Fruit fly (Drosophila melanogaster) whole organism, adult: ENCODE results near the gene grass.

ENCODE experiments used
- CG11617 ChIP-seq: fragments of 200-800 bp; sonication (Bioruptor generic); optimal IDR thresholded peaks from 2 replicates; lab custom pipeline; 2017; ENCODE audit warnings: mild to moderate bottlenecking, missing biosample characterization, missing genetic modification reagents, missing genetic modification characterization
- CG12768 ChIP-seq: fragments of 200-800 bp; sonication (Bioruptor generic); optimal IDR thresholded peaks from 2 replicates; lab custom pipeline; 2017; ENCODE audit warnings: missing biosample characterization, missing genetic modification characterization, mild to moderate bottlenecking, moderate library complexity, missing genetic modification reagents
- CG14711 ChIP-seq: fragments of 200-800 bp; sonication (Bioruptor generic); optimal IDR thresholded peaks from 2 replicates; lab custom pipeline; 2018; ENCODE audit warnings: missing biosample characterization, mild to moderate bottlenecking, missing genetic modification characterization, moderate library complexity
- CG1620 ChIP-seq: fragments of 200-800 bp; sonication (Bioruptor generic); optimal IDR thresholded peaks from 2 replicates; lab custom pipeline; 2016; ENCODE audit warnings: missing biosample characterization, missing genetic modification characterization
- CG33017 ChIP-seq: fragments of 200-800 bp; sonication (Bioruptor generic); optimal IDR thresholded peaks from 2 replicates; lab custom pipeline; 2018; ENCODE audit warnings: missing biosample characterization, mild to moderate bottlenecking, missing genetic modification characterization, moderate library complexity
- CG5204 ChIP-seq: fragments of 200-800 bp; sonication (Bioruptor generic); optimal IDR thresholded peaks from 2 replicates; lab custom pipeline; 2016; ENCODE audit warnings: missing biosample characterization, missing genetic modification characterization
- CG7045 ChIP-seq: fragments of 200-800 bp; sonication (Bioruptor generic); optimal IDR thresholded peaks from 2 replicates; lab custom pipeline; 2017; ENCODE audit warnings: missing biosample characterization, mild to moderate bottlenecking, missing genetic modification characterization
- CG7101 ChIP-seq: fragments of 200-800 bp; sonication (Bioruptor generic); optimal IDR thresholded peaks from 2 replicates; lab custom pipeline; 2018; ENCODE audit warnings: missing biosample characterization, mild to moderate bottlenecking, missing genetic modification characterization, moderate library complexity
- Clk ChIP-seq: fragments of 200-800 bp; sonication (Bioruptor generic); optimal IDR thresholded peaks from 2 replicates; lab custom pipeline; 2017; ENCODE audit warnings: missing biosample characterization, missing genetic modification characterization
- Crg-1 ChIP-seq: fragments of 200-800 bp; sonication (Bioruptor generic); optimal IDR thresholded peaks from 2 replicates; lab custom pipeline; 2016; ENCODE audit warnings: missing biosample characterization, missing genetic modification characterization
- Hr96 ChIP-seq: fragments of 200-800 bp; sonication (Bioruptor generic); optimal IDR thresholded peaks from 2 replicates; lab custom pipeline; 2016; ENCODE audit warnings: missing biosample characterization, missing genetic modification characterization
- Mnt ChIP-seq: fragments of 200-800 bp; sonication (Bioruptor generic); optimal IDR thresholded peaks from 2 replicates; lab custom pipeline; 2016; ENCODE audit warnings: missing biosample characterization, mild to moderate bottlenecking, missing genetic modification characterization
- bab1 ChIP-seq: fragments of 200-800 bp; sonication (Bioruptor generic); optimal IDR thresholded peaks from 3 replicates; lab custom pipeline; 2019; ENCODE audit warnings: missing biosample characterization, mild to moderate bottlenecking, missing genetic modification characterization, moderate library complexity
- cic ChIP-seq: fragments of 200-800 bp; sonication (Bioruptor generic); optimal IDR thresholded peaks from 2 replicates; lab custom pipeline; 2017; ENCODE audit warnings: missing biosample characterization, mild to moderate bottlenecking, missing genetic modification characterization, moderate library complexity
- cnc ChIP-seq, 2 experiments: fragments of >200 bp; optimal IDR thresholded peaks; 2 replicates each; lab custom pipeline; 2017
- kay ChIP-seq: fragments of 200-800 bp; sonication (Bioruptor generic); peaks from one replicate; lab custom pipeline; 2016; ENCODE audit warnings: missing biosample characterization, missing genetic modification characterization, borderline replicate concordance
- ovo ChIP-seq: fragments of 200-800 bp; sonication (Bioruptor generic); optimal IDR thresholded peaks from 2 replicates; lab custom pipeline; 2016; ENCODE audit warnings: missing biosample characterization, missing genetic modification characterization
- pad ChIP-seq: fragments of 200-800 bp; sonication (Bioruptor generic); optimal IDR thresholded peaks from 3 replicates; lab custom pipeline; 2017; ENCODE audit warnings: missing biosample characterization, missing genetic modification characterization, mild to moderate bottlenecking, moderate library complexity, missing genetic modification reagents
- tj ChIP-seq: fragments of 200-800 bp; sonication (Bioruptor generic); optimal IDR thresholded peaks from 3 replicates; lab custom pipeline; 2017; ENCODE audit warnings: missing biosample characterization, mild to moderate bottlenecking, missing genetic modification characterization, moderate library complexity
- toe ChIP-seq: fragments of 200-800 bp; sonication (Bioruptor generic); optimal IDR thresholded peaks from 2 replicates; lab custom pipeline; 2016; ENCODE audit warnings: missing biosample characterization, missing genetic modification characterization

grass gene

dm6 chr3R:27152129-27152968 lies 5.4 kb upstream of the grass start:
- TF ChIP-seq Hr96 (GFP tag; lab: Kevin White, UChicago) (no peak), cnc (optimal IDR thresholded peaks at IDR 0.05; lab: Kevin White, UChicago) (no peak), tj (peak; percentile 80), ovo (no peak), CG11617 (peak; percentile 58), cic (no peak), Clk (GFP tag; lab: Kevin White, UChicago) (no peak), kay (GFP tag; lab: Kevin White, UChicago) (no peak), CG12768 (GFP tag; lab: Kevin White, UChicago) (peak; percentile 27), CG7101 (tag; lab: Kevin White, UChicago) (peak; percentile 42), pad (GFP tag; lab: Kevin White, UChicago) (peak; percentile 86), toe (no peak), Mnt (GFP tag; lab: Kevin White, UChicago) (peak; percentile 79), CG14711 (peak; percentile 60), CG33017 (tag; lab: Kevin White, UChicago) (no peak), CG7045 (peak; percentile 2), bab1 (GFP tag; lab: Kevin White, UChicago) (peak; percentile 76), CG5204 (GFP tag; lab: Kevin White, UChicago) (peak; percentile 29), Crg-1 (GFP tag; lab: Kevin White, UChicago) (peak; percentile 43), CG1620 (GFP tag; lab: Kevin White, UChicago) (no peak)

DNA sequence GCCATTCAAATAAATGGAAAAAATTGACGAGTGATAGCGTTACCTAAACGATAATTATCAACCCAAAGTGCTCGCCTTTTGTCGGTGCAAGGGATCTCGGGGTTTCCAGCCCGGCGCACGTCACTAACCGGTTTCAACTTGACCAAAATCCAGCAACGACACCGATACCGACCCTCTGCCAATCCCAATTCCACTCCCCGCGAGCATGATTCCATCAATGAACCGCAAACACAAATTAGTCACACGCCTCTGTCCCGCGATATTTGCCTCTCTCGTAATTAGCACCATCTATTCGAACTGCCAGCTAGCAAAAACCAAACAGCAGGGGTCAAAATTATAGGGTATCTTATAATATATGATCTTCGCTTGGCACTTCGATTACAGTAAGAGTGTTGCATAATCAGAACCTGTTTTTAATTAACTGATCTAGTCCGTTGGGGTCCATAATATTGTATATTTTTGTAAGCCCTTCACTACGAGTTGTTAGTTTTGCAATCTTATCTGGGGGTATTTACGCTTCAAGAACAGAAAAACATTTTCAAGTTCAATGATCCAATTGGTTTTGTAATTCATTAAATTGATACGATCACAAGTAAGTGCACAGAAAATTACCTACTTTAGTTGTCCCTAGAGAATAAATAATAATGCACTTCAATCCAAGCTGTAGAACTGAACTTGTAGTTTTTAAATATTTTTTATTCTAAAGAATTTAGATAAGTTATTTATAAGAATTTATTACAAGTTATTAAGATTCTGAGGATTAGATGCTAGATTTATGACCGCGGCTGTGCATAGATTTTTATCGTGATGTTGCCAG lies 4.5 kb upstream of the grass start:
- TF ChIP-seq kay (GFP tag; lab: Kevin White, UChicago), result peak; percentile 94
- TF ChIP-seq CG7045, result peak; percentile 64
- TF ChIP-seq toe, result no peak
- no peak for TF ChIP-seq tj
- TF ChIP-seq CG33017 (tag; lab: Kevin White, UChicago), result peak; percentile 47
- TF ChIP-seq CG7101 (tag; lab: Kevin White, UChicago), result peak; percentile 61
- TF ChIP-seq CG5204 (GFP tag; lab: Kevin White, UChicago), result peak; percentile 41
- TF ChIP-seq cic, result peak; percentile 59
- peak; percentile 34 for TF ChIP-seq CG14711
- no peak for TF ChIP-seq Hr96 (GFP tag; lab: Kevin White, UChicago)
- TF ChIP-seq pad (GFP tag; lab: Kevin White, UChicago), result no peak
- TF ChIP-seq CG12768 (GFP tag; lab: Kevin White, UChicago), result peak; percentile 47
- peak; percentile 71 for TF ChIP-seq CG11617

DNA sequence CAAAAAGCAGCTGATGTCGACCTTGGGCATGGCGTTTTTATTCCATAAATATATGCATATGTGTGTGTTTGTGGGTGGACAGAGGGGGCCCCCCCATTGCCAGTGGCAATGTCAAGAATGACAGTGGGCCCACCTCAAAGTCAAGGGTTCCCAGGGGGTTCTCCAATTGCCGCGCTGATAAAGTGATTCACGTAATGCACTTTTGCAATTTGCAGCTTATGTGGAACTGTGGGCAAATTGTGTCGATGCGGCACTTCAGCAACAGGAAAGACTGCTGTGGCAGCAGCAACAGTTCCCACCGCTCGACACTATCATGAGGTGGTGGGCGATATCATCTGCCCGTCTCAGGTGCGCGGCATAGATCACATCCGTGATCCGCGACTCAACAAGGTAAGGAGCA lies 3.7 kb upstream of the grass start:
- TF ChIP-seq CG14711, result no peak
- no peak for TF ChIP-seq Hr96 (GFP tag; lab: Kevin White, UChicago)
- no peak for TF ChIP-seq bab1 (GFP tag; lab: Kevin White, UChicago)
- peak; percentile 99 for TF ChIP-seq tj
- no peak for TF ChIP-seq Mnt (GFP tag; lab: Kevin White, UChicago)
- no peak for TF ChIP-seq CG5204 (GFP tag; lab: Kevin White, UChicago)
- TF ChIP-seq Crg-1 (GFP tag; lab: Kevin White, UChicago), result no peak

dm6 chr3R:27159870-27160269 lies 2.1 kb downstream of the grass start:
- TF ChIP-seq ovo (no peak), kay (GFP tag; lab: Kevin White, UChicago) (peak; percentile 25), toe (no peak), CG14711 (no peak)

DNA sequence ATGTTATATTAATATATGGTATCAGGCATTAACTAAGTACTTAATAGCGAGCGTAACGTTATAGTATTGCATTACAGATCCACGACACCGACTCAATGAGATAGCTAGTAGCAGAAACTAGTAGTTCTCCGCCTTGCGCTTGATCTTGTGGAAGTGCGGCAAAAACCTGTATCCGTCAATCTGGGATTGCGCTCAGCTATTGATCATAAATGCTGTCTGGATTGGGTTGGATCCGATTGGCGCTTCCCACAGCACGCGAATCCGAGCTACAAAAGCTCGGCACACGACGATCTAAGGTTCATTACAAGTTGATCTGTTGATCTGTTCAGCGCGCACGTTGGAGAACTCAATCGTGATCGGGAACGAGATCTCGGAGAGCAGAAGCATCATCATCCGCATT lies 3.1 kb downstream of the grass start, which contains the start of gene CG5909:
Gene CG5909, plus strand, starts transcription at position 301 of the 400 bp plus-strand sequence.
- TF ChIP-seq CG14711 (no peak), CG7101 (tag; lab: Kevin White, UChicago) (no peak), pad (GFP tag; lab: Kevin White, UChicago) (no peak), toe (no peak), cic (no peak), bab1 (GFP tag; lab: Kevin White, UChicago) (no peak), Clk (GFP tag; lab: Kevin White, UChicago) (no peak), tj (no peak), CG11617 (no peak), ovo (no peak), CG33017 (tag; lab: Kevin White, UChicago) (no peak), cnc (optimal IDR thresholded peaks at IDR 0.05; lab: Kevin White, UChicago) (no peak), CG7045 (no peak), CG1620 (GFP tag; lab: Kevin White, UChicago) (no peak), Hr96 (GFP tag; lab: Kevin White, UChicago) (no peak), kay (GFP tag; lab: Kevin White, UChicago) (no peak), Mnt (GFP tag; lab: Kevin White, UChicago) (no peak), CG12768 (GFP tag; lab: Kevin White, UChicago) (no peak)

dm6 chr3R:27162824-27163223 lies 5.1 kb downstream of the grass start, which contains the start of gene ppk31:
ppk31 (plus strand) TSS chr3R:27163124.
- no peak for TF ChIP-seq ovo
